Worm (Caenorhabditis elegans) whole organism, L4/young adult: ENCODE measurements around the gene C03H5.9.
A peak's percentile ranks its signal among the peaks of the same experiment; 100 is the strongest.

Source experiments
- W03F9.2 ChIP-seq: fragments of 150-350 bp; optimal IDR thresholded peaks from 2 replicates; lab custom pipeline; 2014; ENCODE audit warnings: missing biosample characterization, missing genetic modification characterization
- dao-5 ChIP-seq: sonication (generic microtip); optimal IDR thresholded peaks from 2 replicates; lab custom pipeline; 2016; ENCODE audit warnings: missing genotype, missing genetic modification characterization, moderate library complexity, missing compliant biosample characterization
- him-1 ChIP-seq: sonication (generic microtip); optimal IDR thresholded peaks from 2 replicates; lab custom pipeline; 2016; ENCODE audit warnings: missing genotype, missing genetic modification reagents, missing genetic modification characterization, missing compliant biosample characterization

Gene C03H5.9

DNA sequence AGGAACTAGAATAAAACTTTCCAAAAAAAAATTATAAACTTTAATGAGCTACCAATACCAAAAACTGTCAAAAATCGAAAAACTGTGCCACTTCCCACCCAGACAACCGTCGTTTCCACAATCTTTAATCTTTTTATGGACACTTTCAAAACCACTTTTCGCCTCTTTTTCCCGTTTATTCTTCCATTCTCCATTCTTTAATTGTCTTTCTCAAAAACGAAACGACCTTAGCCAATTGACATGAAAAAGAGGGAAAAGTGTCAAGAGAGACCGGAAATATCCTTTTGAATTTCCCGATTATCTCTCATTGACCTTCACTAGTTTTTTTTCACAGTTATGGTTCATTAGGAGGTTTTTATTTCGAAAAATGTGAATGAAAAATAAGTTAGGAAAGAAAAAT lies 6.9 kb upstream of the C03H5.9 start:
- TF ChIP-seq W03F9.2 (tag; lab: Kevin White, UChicago): no peak
- no peak for TF ChIP-seq him-1 (tag; lab: Kevin White, UChicago)
- no peak for TF ChIP-seq dao-5 (tag; lab: Kevin White, UChicago)

- TF ChIP-seq W03F9.2 (tag; lab: Kevin White, UChicago) (no peak), dao-5 (tag; lab: Kevin White, UChicago) (no peak), him-1 (tag; lab: Kevin White, UChicago) (no peak)
Measured at ce11 chrII:372235-372634, 6.2 kb upstream of the C03H5.9 start.

DNA sequence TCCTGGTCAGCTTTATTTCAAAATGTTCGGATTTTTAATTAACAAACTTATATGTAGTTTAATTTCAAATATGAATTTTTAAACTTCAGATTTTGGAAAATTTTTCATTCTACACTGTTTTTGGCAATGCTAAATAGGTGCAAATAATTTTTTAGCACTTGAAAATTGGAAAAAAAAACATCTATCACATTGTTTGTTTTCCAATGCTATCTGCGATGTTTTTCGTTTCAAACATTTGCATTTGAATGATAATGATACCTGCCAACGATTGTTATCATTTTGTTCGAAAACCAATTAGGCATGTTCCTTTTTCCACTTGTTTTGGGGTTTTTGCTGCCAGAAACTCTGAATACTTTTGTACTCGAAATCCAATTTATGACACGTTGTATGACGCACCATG lies 3.5 kb upstream of the C03H5.9 start, which contains the start of gene C03H5.4:
TSS of gene C03H5.4 (plus strand) at position 301 of the 400 bp plus-strand sequence.
- TF ChIP-seq dao-5 (tag; lab: Kevin White, UChicago) (no peak), W03F9.2 (tag; lab: Kevin White, UChicago) (no peak), him-1 (tag; lab: Kevin White, UChicago) (no peak)

DNA sequence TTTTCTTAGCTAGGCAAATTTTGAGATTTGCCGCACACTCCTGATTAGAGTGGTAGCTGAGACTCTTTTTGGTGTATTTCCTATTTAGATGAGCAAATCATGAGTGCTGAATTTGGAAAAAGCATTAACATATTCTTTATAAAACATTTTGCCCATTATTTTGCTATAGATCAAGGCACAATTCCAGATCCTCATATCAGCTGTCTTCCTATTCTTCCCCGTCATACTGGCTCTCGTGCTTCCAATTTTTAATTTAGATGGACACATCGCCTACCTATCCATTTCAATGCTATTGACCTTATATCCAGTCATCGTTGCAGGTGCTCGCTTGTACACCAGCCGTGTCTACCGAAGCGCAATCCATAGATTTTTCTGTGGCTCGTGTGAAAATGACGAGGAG lies 1.5 kb downstream of the C03H5.9 start, which contains the start of gene C03H5.7:
TSS of gene C03H5.7 (plus strand) at position 301 of the 400 bp plus-strand sequence.
- TF ChIP-seq dao-5 (tag; lab: Kevin White, UChicago): no peak
- TF ChIP-seq him-1 (tag; lab: Kevin White, UChicago): no peak
- no peak for TF ChIP-seq W03F9.2 (tag; lab: Kevin White, UChicago)

DNA sequence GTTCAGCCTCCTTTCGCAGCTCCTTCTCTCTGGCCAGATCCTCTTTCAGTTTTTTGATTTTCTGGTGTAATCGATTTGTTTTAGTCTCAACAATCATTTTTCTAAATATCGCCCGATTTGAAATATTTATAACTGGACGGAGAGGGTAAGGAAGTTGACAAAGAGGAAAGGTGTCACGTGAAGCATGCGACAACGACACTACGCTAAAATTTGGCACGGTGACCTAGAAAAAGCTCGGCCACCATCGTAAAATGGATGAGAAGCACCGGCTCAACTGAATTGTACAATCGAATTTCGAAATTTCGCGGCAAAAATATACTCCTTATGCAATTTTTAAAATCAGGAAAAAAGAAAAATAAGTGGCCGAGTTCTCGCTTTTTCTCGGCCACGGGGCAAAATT lies 6.8 kb downstream of the C03H5.9 start, which contains the start of gene C03H5.5:
TSS of gene C03H5.5 (minus strand) at position 101 of the 400 bp plus-strand sequence.
- no peak for TF ChIP-seq dao-5 (tag; lab: Kevin White, UChicago)
- TF ChIP-seq W03F9.2 (tag; lab: Kevin White, UChicago): no peak
- no peak for TF ChIP-seq him-1 (tag; lab: Kevin White, UChicago)

DNA sequence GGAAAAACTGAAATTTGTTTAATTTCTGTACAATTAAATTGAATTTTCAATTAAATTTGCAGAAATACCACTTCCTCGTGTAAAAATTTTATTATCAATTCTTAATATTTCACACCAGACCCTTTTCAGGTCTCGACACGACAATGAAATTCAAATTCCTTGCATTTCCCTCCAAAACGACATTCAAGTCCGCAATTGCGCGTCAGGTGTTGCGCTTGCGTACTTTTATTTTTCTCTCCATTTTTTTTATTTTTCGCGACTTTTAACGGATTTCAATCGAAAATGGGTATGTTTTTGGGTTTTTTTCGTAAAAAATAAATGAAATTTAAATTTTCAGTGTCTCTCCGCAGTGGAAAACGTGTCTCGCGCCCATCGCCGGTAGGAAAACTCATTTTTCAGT lies 7.5 kb downstream of the C03H5.9 start, which contains the start of gene C03H5.3:
TSS of gene C03H5.3 (plus strand) at position 132 of the 400 bp plus-strand sequence.
- TF ChIP-seq dao-5 (tag; lab: Kevin White, UChicago) (no peak), him-1 (tag; lab: Kevin White, UChicago) (no peak), W03F9.2 (tag; lab: Kevin White, UChicago) (no peak)

ce11 chrII:387844-388355 lies 9.4 kb downstream of the C03H5.9 start:
- TF ChIP-seq dao-5 (tag; lab: Kevin White, UChicago) (no peak), him-1 (tag; lab: Kevin White, UChicago) (no peak), W03F9.2 (tag; lab: Kevin White, UChicago) (no peak)

- TF ChIP-seq him-1 (tag; lab: Kevin White, UChicago): no peak
- TF ChIP-seq dao-5 (tag; lab: Kevin White, UChicago): no peak
Measured at ce11 chrII:388533-388932, 10.1 kb downstream of the C03H5.9 start, which contains the start of gene nstp-4. Gene nstp-4 (plus strand): TSS chrII:388833.

DNA sequence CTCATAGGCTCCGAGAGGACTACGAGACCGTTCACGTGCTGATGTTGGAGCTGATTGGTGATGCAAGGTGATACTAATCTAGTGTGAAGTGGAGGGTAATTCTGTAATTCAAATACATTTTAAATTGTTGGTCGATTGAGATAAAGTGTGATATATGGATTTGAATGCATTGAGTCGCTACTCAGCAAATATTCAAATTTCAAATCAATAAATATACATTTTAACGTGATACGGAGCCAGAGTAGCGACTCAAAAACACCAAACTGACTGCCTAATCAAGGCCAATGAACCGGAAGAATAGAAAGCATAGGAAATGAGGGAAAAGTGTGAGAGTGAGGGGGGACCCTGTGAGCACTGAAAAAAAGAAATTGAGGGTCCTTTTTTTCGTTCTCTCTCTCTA lies 20.9 kb downstream of the C03H5.9 start, which contains the start of gene C03H5.6:
TSS of gene C03H5.6 (minus strand) at position 101 of the 400 bp plus-strand sequence.
- TF ChIP-seq dao-5 (tag; lab: Kevin White, UChicago): no peak
- TF ChIP-seq him-1 (tag; lab: Kevin White, UChicago): no peak
- no peak for TF ChIP-seq W03F9.2 (tag; lab: Kevin White, UChicago)

DNA sequence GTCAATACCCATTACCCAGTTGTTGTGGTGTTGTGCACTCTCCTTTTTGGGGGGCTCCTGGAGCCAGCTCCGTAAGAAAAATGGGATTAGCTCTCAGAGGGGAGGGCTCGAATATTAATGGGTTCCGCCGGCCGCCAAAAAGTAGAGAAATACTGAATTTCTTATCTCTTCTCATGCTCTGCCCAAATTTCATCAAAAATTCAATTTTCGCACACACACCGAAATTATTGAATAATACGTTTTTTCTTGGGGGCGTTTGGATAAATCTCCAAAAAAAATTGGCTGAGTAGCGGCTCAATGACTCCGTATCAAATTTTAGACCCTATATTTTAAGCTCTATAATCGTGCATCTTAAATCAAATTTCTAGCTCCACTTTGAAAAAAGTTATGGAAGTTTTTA lies 21.7 kb downstream of the C03H5.9 start:
- TF ChIP-seq W03F9.2 (tag; lab: Kevin White, UChicago) (no peak), him-1 (tag; lab: Kevin White, UChicago) (no peak), dao-5 (tag; lab: Kevin White, UChicago) (no peak)

- TF ChIP-seq W03F9.2 (tag; lab: Kevin White, UChicago) (no peak), him-1 (tag; lab: Kevin White, UChicago) (peak; percentile 27)
Measured at ce11 chrII:401211-401610, 22.8 kb downstream of the C03H5.9 start.

DNA sequence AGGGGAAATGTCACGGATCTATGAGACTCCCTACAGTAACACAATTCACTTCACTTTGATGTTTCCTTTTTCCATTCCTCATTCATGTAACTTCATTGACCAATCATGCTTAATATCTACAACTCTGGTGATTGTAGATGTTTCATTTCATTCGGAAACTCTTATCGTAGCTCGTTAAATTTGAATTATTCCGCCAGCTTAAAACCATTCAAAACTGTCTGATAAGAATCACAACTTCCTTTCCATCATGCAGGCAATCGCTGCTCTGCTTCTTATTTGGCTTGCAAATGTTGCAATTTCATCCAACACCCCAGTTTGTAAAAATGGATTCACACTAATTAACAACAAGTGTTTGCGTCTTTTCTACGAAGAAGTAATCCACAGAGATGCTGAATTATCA lies 24.0 kb downstream of the C03H5.9 start, which contains the start of gene clec-10:
TSS of gene clec-10 (plus strand) at position 244 of the 400 bp plus-strand sequence.
- TF ChIP-seq dao-5 (tag; lab: Kevin White, UChicago): no peak
- TF ChIP-seq W03F9.2 (tag; lab: Kevin White, UChicago): no peak
- TF ChIP-seq him-1 (tag; lab: Kevin White, UChicago): no peak

DNA sequence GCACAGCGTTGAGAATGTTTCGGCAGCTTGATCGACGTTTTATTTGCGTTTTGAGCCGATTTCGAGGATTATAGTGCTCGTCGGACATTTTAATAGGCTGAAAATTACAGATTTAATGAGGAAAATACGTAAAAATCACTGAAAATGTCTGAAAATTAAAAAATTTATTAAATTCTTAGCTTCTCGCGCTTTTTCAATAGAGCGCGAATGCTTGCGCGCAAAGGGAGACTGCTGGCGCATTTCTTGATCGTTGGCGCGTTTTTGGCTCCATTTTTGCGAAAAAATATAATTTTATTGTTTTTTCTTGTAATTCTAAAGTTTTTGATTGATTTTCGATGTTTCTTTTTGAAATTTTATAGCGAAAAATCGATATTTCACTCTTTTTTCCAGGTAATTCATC lies 32.4 kb downstream of the C03H5.9 start, which contains the start of the genes dnsn-1 and C24H12.4:
TSS of gene dnsn-1 (minus strand) at position 101 of the 400 bp plus-strand sequence.
TSS of gene C24H12.4 (plus strand) at position 391 of the 400 bp plus-strand sequence.
- TF ChIP-seq W03F9.2 (tag; lab: Kevin White, UChicago): peak; percentile 92
- peak; percentile 62 for TF ChIP-seq him-1 (tag; lab: Kevin White, UChicago)
- no peak for TF ChIP-seq dao-5 (tag; lab: Kevin White, UChicago)

DNA sequence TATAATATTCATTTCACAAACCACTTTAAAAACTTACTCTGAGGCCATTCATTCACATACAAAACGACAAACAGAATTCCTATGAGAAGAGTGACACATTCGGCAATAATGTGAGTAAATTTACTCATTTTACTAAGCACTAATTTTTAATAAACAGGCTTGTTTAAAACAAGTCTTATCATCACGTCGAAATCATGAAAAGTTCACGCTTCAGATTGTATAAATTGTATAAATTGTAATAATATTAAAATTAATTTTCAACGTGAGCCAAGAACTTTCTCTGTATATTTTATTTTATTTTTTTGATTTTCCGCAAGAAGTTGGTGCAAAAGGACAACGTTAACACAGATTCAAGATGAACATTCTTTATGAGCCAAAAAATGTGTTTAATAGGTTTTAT lies 40.3 kb downstream of the C03H5.9 start, which contains the start of gene C24H12.6:
TSS of gene C24H12.6 (minus strand) at position 101 of the 400 bp plus-strand sequence.
- TF ChIP-seq dao-5 (tag; lab: Kevin White, UChicago) (no peak), him-1 (tag; lab: Kevin White, UChicago) (no peak), W03F9.2 (tag; lab: Kevin White, UChicago) (no peak)
